Fruit fly (Drosophila melanogaster): ENCODE measurements around the gene ver.

dm6 chr3L:12566065-12566730 lies 42.4 kb downstream of the ver start:
- TF ChIP-seq CG6163 (GFP tag; IDR thresholded peaks at IDR 0.05) (no peak), Gug (GFP tag; IDR thresholded peaks at IDR 0.05) (no peak), fd59A (GFP tag; optimal IDR thresholded peaks at IDR 0.05) (no peak), Ets21C (GFP tag; optimal IDR thresholded peaks at IDR 0.05) (no peak), CG11294 (GFP tag; IDR thresholded peaks at IDR 0.05) (no peak), CG4318 (GFP tag; optimal IDR thresholded peaks at IDR 0.05) (no peak)

Data from whole organism, prepupa.